Worm (Caenorhabditis elegans) whole organism, L2 larva: ENCODE results near the gene R02F2.9.
A peak's percentile ranks its signal among the peaks of the same experiment; 100 is the strongest.

ENCODE experiments used
- C34F6.9 ChIP-seq: fragments of 150-350 bp; optimal IDR thresholded peaks from 2 replicates; lab custom pipeline; 2014; ENCODE audit warnings: missing biosample characterization, missing genetic modification characterization
- F13H6.1 ChIP-seq: sonication (generic microtip); optimal IDR thresholded peaks from 2 replicates; lab custom pipeline; 2016; ENCODE audit warnings: missing genetic modification characterization, missing compliant biosample characterization
- Y55F3AM.14 ChIP-seq: fragments of 200-800 bp; sonication (Bioruptor generic); optimal IDR thresholded peaks from 2 replicates; lab custom pipeline; 2018; ENCODE audit warnings: mild to moderate bottlenecking, missing genetic modification characterization, missing compliant biosample characterization
- aly-2 ChIP-seq: fragments of 150-350 bp; optimal IDR thresholded peaks from 2 replicates; lab custom pipeline; 2014; ENCODE audit warnings: missing biosample characterization, missing genetic modification characterization
- ama-1 ChIP-seq: fragments of 150-350 bp; optimal IDR thresholded peaks from 2 replicates; lab custom pipeline; 2018; ENCODE audit warnings: inconsistent platforms
- blmp-1 ChIP-seq: sonication (generic microtip); optimal IDR thresholded peaks from 2 replicates; lab custom pipeline; 2017; ENCODE audit warnings: missing genetic modification characterization, mild to moderate bottlenecking, missing compliant biosample characterization, antibody characterized with exemption, moderate library complexity; ENCODE audit not compliant: insufficient read depth
- ceh-16 ChIP-seq: fragments of 150-350 bp; optimal IDR thresholded peaks from 2 replicates; lab custom pipeline; 2014; ENCODE audit warnings: missing biosample characterization, missing genetic modification characterization
- ceh-82 ChIP-seq: fragments of 150-350 bp; optimal IDR thresholded peaks from 2 replicates; lab custom pipeline; 2014; ENCODE audit warnings: missing biosample characterization, missing genetic modification characterization
- crh-2 ChIP-seq: sonication (generic microtip); optimal IDR thresholded peaks from 2 replicates; lab custom pipeline; 2017; ENCODE audit warnings: missing biosample characterization, missing genetic modification characterization
- dmd-4 ChIP-seq: sonication (generic microtip); optimal IDR thresholded peaks from 2 replicates; lab custom pipeline; 2017; ENCODE audit warnings: missing biosample characterization, missing genetic modification characterization
- egl-27 ChIP-seq: sonication (generic microtip); optimal IDR thresholded peaks from 3 replicates; lab custom pipeline; 2017; ENCODE audit warnings: missing biosample characterization, missing genetic modification reagents, missing genetic modification characterization
- elt-3 ChIP-seq: sonication (generic microtip); optimal IDR thresholded peaks from 2 replicates; lab custom pipeline; 2017; ENCODE audit warnings: missing biosample characterization, missing genetic modification characterization
- fos-1 ChIP-seq: fragments of 150-350 bp; optimal IDR thresholded peaks from 2 replicates; lab custom pipeline; 2014; ENCODE audit warnings: missing biosample characterization, missing genetic modification characterization
- gmeb-1 ChIP-seq: fragments of 150-350 bp; optimal IDR thresholded peaks from 2 replicates; lab custom pipeline; 2014; ENCODE audit warnings: missing biosample characterization, missing genetic modification characterization
- lin-11 ChIP-seq: fragments of 150-350 bp; sonication (generic microtip); optimal IDR thresholded peaks from 2 replicates; lab custom pipeline; 2014; ENCODE audit warnings: missing biosample characterization, missing genetic modification characterization, inconsistent platforms, mixed read lengths
- lsy-2 ChIP-seq, 2 experiments: fragments of 150-350 bp in 1 of 2; sonication (generic microtip) in 1 of 2; optimal IDR thresholded peaks; 2 replicates each; lab custom pipeline; 2014 to 2017; ENCODE audit warnings: missing biosample characterization in 2 of 2, missing genetic modification characterization in 2 of 2
- mab-5 ChIP-seq: fragments of 150-350 bp; optimal IDR thresholded peaks from 2 replicates; lab custom pipeline; 2014; ENCODE audit warnings: missing biosample characterization, missing genetic modification characterization
- mbf-1 ChIP-seq: sonication (generic microtip); optimal IDR thresholded peaks from 2 replicates; lab custom pipeline; 2017; ENCODE audit warnings: missing biosample characterization, missing genetic modification characterization
- mdl-1 ChIP-seq, 2 experiments: fragments of 150-350 bp in 1 of 2; sonication (generic microtip) in 1 of 2; optimal IDR thresholded peaks; 2 replicates each; lab custom pipeline; 2017; ENCODE audit warnings: missing biosample characterization in 2 of 2, missing genetic modification characterization in 2 of 2
- nhr-11 ChIP-seq: fragments of 150-350 bp; optimal IDR thresholded peaks from 2 replicates; lab custom pipeline; 2014; ENCODE audit warnings: missing biosample characterization, missing genetic modification characterization
- nhr-12 ChIP-seq: fragments of 150-350 bp; optimal IDR thresholded peaks from 2 replicates; lab custom pipeline; 2014; ENCODE audit warnings: missing biosample characterization, missing genetic modification characterization
- nhr-129 ChIP-seq: fragments of 150-350 bp; optimal IDR thresholded peaks from 2 replicates; lab custom pipeline; 2014; ENCODE audit warnings: missing biosample characterization, missing genetic modification characterization
- nhr-21 ChIP-seq: fragments of 150-350 bp; optimal IDR thresholded peaks from 2 replicates; lab custom pipeline; 2014; ENCODE audit warnings: missing biosample characterization, missing genetic modification characterization
- nhr-25 ChIP-seq: fragments of 150-350 bp; sonication (generic microtip); optimal IDR thresholded peaks from 3 replicates; lab custom pipeline; 2014; ENCODE audit warnings: missing biosample characterization, missing genetic modification characterization
- nhr-6 ChIP-seq: fragments of 150-350 bp; optimal IDR thresholded peaks from 2 replicates; lab custom pipeline; 2014; ENCODE audit warnings: missing biosample characterization, missing genetic modification characterization
- nhr-77 ChIP-seq: fragments of 150-350 bp; optimal IDR thresholded peaks from 2 replicates; lab custom pipeline; 2014; ENCODE audit warnings: missing biosample characterization, missing genetic modification characterization
- peb-1 ChIP-seq: fragments of 150-350 bp; optimal IDR thresholded peaks from 2 replicates; lab custom pipeline; 2014; ENCODE audit warnings: missing biosample characterization, missing genetic modification characterization
- skn-1 ChIP-seq: sonication (generic microtip); optimal IDR thresholded peaks from 2 replicates; lab custom pipeline; 2017; ENCODE audit warnings: missing biosample characterization, missing genetic modification characterization
- sma-3 ChIP-seq: sonication (generic microtip); optimal IDR thresholded peaks from 2 replicates; lab custom pipeline; 2016; ENCODE audit warnings: missing genetic modification reagents, missing genetic modification characterization, missing compliant biosample characterization
- sma-9 ChIP-seq, 2 experiments: fragments of 150-350 bp in 1 of 2; sonication (generic microtip) in 1 of 2; optimal IDR thresholded peaks; 2 replicates each; lab custom pipeline; 2014 to 2016; ENCODE audit warnings: missing genetic modification characterization in 2 of 2, mild to moderate bottlenecking in 1 of 2, missing biosample characterization in 1 of 2, missing compliant biosample characterization in 1 of 2, missing genetic modification reagents in 1 of 2, moderate library complexity in 1 of 2
- snpc-4 ChIP-seq: fragments of 150-350 bp; optimal IDR thresholded peaks from 2 replicates; lab custom pipeline; 2014; ENCODE audit warnings: missing biosample characterization, missing genetic modification characterization
- unc-55 ChIP-seq: fragments of 150-350 bp; sonication (generic microtip); optimal IDR thresholded peaks from 3 replicates; lab custom pipeline; 2014; ENCODE audit warnings: missing biosample characterization, missing genetic modification reagents, missing genetic modification characterization
- ztf-1 ChIP-seq: fragments of 200-800 bp; sonication (Bioruptor generic); conservative IDR thresholded peaks from 2 replicates; pipeline ENCODE4 v1.3.6; 2022; ENCODE audit warnings: missing genetic modification characterization, missing compliant biosample characterization
- ztf-11 ChIP-seq: sonication (generic microtip); optimal IDR thresholded peaks from 2 replicates; lab custom pipeline; 2017; ENCODE audit warnings: missing biosample characterization, missing genetic modification characterization
- ztf-4 ChIP-seq: fragments of 150-350 bp; optimal IDR thresholded peaks from 2 replicates; lab custom pipeline; 2014; ENCODE audit warnings: missing biosample characterization, missing genetic modification characterization

The R02F2.9 gene

ce11 chrIII:5502915-5503575 is 4.1 kb downstream of the R02F2.9 start (continued):
- TF ChIP-seq mbf-1 (tag; lab: Kevin White, UChicago): no peak
- no peak for TF ChIP-seq nhr-11 (tag; lab: Kevin White, UChicago)
- no peak for TF ChIP-seq mab-5 (tag; lab: Kevin White, UChicago)
- peak; percentile 74 for TF ChIP-seq nhr-21 (tag; lab: Kevin White, UChicago)
- peak; percentile 68 for TF ChIP-seq sma-9 (GFP tag; optimal IDR thresholded peaks at IDR 0.05; lab: Kevin White, UChicago)
- TF ChIP-seq sma-9 (tag; optimal IDR thresholded peaks at IDR 0.05; lab: Kevin White, UChicago): no peak
- TF ChIP-seq fos-1 (tag; lab: Kevin White, UChicago): peak; percentile 62
- no peak for TF ChIP-seq nhr-77 (tag; lab: Kevin White, UChicago)
- TF ChIP-seq gmeb-1 (tag; lab: Kevin White, UChicago): peak; percentile 52
- peak; percentile 8 for TF ChIP-seq egl-27 (tag; lab: Kevin White, UChicago)
- TF ChIP-seq nhr-25 (tag; lab: Kevin White, UChicago): peak; percentile 92
- peak; percentile 68 for TF ChIP-seq unc-55
- no peak for TF ChIP-seq elt-3 (tag; lab: Kevin White, UChicago)
- TF ChIP-seq ztf-11 (tag; lab: Kevin White, UChicago): no peak
- peak; percentile 26 for TF ChIP-seq ztf-4

ce11 chrIII:5503669-5504068 is 4.7 kb downstream of the R02F2.9 start:
- TF ChIP-seq aly-2: no peak
- TF ChIP-seq, all 48 proteins: peak for 0

ce11 chrIII:5504164-5504563 is 5.2 kb downstream of the R02F2.9 start:
- TF ChIP-seq nhr-21 (tag; lab: Kevin White, UChicago): peak; percentile 55
- TF ChIP-seq unc-55: peak; percentile 74
- TF ChIP-seq nhr-6: peak; percentile 2
- TF ChIP-seq fos-1 (tag; lab: Kevin White, UChicago): peak; percentile 50
- TF ChIP-seq skn-1: no peak
- TF ChIP-seq ztf-4: peak; percentile 87
- no peak for TF ChIP-seq mdl-1 (tag; optimal IDR thresholded peaks at IDR 0.05; lab: Kevin White, UChicago)
- TF ChIP-seq lsy-2 (tag; optimal IDR thresholded peaks at IDR 0.05; lab: Kevin White, UChicago): peak; percentile 19 to 53
- peak; percentile 50 for TF ChIP-seq blmp-1 (tag; lab: Kevin White, UChicago)
- TF ChIP-seq F13H6.1 (tag; lab: Kevin White, UChicago): peak; percentile 30
- TF ChIP-seq elt-3 (tag; lab: Kevin White, UChicago): no peak
- peak; percentile 16 for TF ChIP-seq snpc-4 (tag; lab: Kevin White, UChicago)
- TF ChIP-seq egl-27 (tag; lab: Kevin White, UChicago): peak; percentile 3
- no peak for TF ChIP-seq peb-1 (tag; lab: Kevin White, UChicago)
- no peak for TF ChIP-seq ztf-1 (GFP tag; lab: Robert Waterston, UW)
- peak; percentile 18 for TF ChIP-seq nhr-25 (tag; lab: Kevin White, UChicago)
- TF ChIP-seq crh-2 (tag; lab: Kevin White, UChicago): peak; percentile 79
- peak; percentile 96 for TF ChIP-seq C34F6.9
- peak; percentile 1 for TF ChIP-seq Y55F3AM.14
- TF ChIP-seq ama-1 (lab: Kevin White, UChicago): peak; percentile 95
- TF ChIP-seq nhr-129: peak; percentile 81
- no peak for TF ChIP-seq dmd-4 (tag; lab: Kevin White, UChicago)
- TF ChIP-seq ceh-82 (tag; lab: Kevin White, UChicago): no peak
- peak; percentile 80 for TF ChIP-seq sma-9 (GFP tag; optimal IDR thresholded peaks at IDR 0.05; lab: Kevin White, UChicago)
- TF ChIP-seq sma-9 (tag; optimal IDR thresholded peaks at IDR 0.05; lab: Kevin White, UChicago): no peak
- TF ChIP-seq gmeb-1 (tag; lab: Kevin White, UChicago): peak; percentile 51
- peak; percentile 14 for TF ChIP-seq ceh-16 (tag; lab: Kevin White, UChicago)
- no peak for TF ChIP-seq nhr-12 (tag; lab: Kevin White, UChicago)
- TF ChIP-seq sma-3 (GFP tag; lab: Kevin White, UChicago): peak; percentile 6

- TF ChIP-seq sma-3 (GFP tag; lab: Kevin White, UChicago) (no peak), lsy-2 (tag; optimal IDR thresholded peaks at IDR 0.05; lab: Kevin White, UChicago) (peak in 1 of 2 experiments; percentile 5), lin-11 (tag; lab: Kevin White, UChicago) (no peak)
- TF ChIP-seq, all 48 proteins: peak for 1
These were observed 5.9 kb downstream of the R02F2.9 start for ce11 chrIII:5504725-5505473.
